Worm (Caenorhabditis elegans) whole organism, L2 larva: ENCODE data around the gene K09D9.3.

Experiments
- blmp-1 ChIP-seq: sonication (generic microtip); optimal IDR thresholded peaks from 2 replicates; lab custom pipeline; 2017; ENCODE audit warnings: missing genetic modification characterization, mild to moderate bottlenecking, missing compliant biosample characterization, antibody characterized with exemption, moderate library complexity; ENCODE audit not compliant: insufficient read depth
- ceh-82 ChIP-seq: fragments of 150-350 bp; optimal IDR thresholded peaks from 2 replicates; lab custom pipeline; 2014; ENCODE audit warnings: missing biosample characterization, missing genetic modification characterization
- elt-1 ChIP-seq: fragments of 150-350 bp; optimal IDR thresholded peaks from 2 replicates; lab custom pipeline; 2014; ENCODE audit warnings: missing biosample characterization, missing genetic modification characterization
- lin-39 ChIP-seq: fragments of 150-350 bp; optimal IDR thresholded peaks from 2 replicates; lab custom pipeline; 2014; ENCODE audit warnings: missing biosample characterization, missing genetic modification reagents, missing genetic modification characterization
- lsy-2 ChIP-seq, 2 experiments: fragments of 150-350 bp in 1 of 2; sonication (generic microtip) in 1 of 2; optimal IDR thresholded peaks; 2 replicates each; lab custom pipeline; 2014 to 2017; ENCODE audit warnings: missing biosample characterization in 2 of 2, missing genetic modification characterization in 2 of 2
- mab-5 ChIP-seq: fragments of 150-350 bp; optimal IDR thresholded peaks from 2 replicates; lab custom pipeline; 2014; ENCODE audit warnings: missing biosample characterization, missing genetic modification characterization
- nhr-10 ChIP-seq: sonication (generic microtip); optimal IDR thresholded peaks from 2 replicates; lab custom pipeline; 2017; ENCODE audit warnings: missing biosample characterization, missing genetic modification characterization
- nhr-12 ChIP-seq: fragments of 150-350 bp; optimal IDR thresholded peaks from 2 replicates; lab custom pipeline; 2014; ENCODE audit warnings: missing biosample characterization, missing genetic modification characterization
- nhr-25 ChIP-seq: fragments of 150-350 bp; sonication (generic microtip); optimal IDR thresholded peaks from 3 replicates; lab custom pipeline; 2014; ENCODE audit warnings: missing biosample characterization, missing genetic modification characterization
- sma-3 ChIP-seq: sonication (generic microtip); optimal IDR thresholded peaks from 2 replicates; lab custom pipeline; 2016; ENCODE audit warnings: missing genetic modification reagents, missing genetic modification characterization, missing compliant biosample characterization
- unc-62 ChIP-seq: fragments of 150-350 bp; optimal IDR thresholded peaks from 2 replicates; lab custom pipeline; 2014; ENCODE audit warnings: missing biosample characterization, missing genetic modification reagents, missing genetic modification characterization

ce11 chrV:4043632-4044031, 24.3 kb downstream of the K09D9.3 start, which contains the start of gene phat-3:
- TF ChIP-seq lsy-2 (tag; optimal IDR thresholded peaks at IDR 0.05; lab: Kevin White, UChicago) (no peak), mab-5 (tag; lab: Kevin White, UChicago) (no peak), nhr-25 (no peak), ceh-82 (no peak), lin-39 (no peak), unc-62 (GFP tag; lab: Kevin White, UChicago) (no peak), nhr-12 (no peak), sma-3 (no peak), nhr-10 (no peak), blmp-1 (tag; lab: Kevin White, UChicago) (no peak), elt-1 (no peak)
